Fruit fly (Drosophila melanogaster): ENCODE measurements around the gene CG15209.
A peak's percentile ranks its signal among the peaks of the same experiment; 100 is the strongest.

The CG15209 gene

DNA sequence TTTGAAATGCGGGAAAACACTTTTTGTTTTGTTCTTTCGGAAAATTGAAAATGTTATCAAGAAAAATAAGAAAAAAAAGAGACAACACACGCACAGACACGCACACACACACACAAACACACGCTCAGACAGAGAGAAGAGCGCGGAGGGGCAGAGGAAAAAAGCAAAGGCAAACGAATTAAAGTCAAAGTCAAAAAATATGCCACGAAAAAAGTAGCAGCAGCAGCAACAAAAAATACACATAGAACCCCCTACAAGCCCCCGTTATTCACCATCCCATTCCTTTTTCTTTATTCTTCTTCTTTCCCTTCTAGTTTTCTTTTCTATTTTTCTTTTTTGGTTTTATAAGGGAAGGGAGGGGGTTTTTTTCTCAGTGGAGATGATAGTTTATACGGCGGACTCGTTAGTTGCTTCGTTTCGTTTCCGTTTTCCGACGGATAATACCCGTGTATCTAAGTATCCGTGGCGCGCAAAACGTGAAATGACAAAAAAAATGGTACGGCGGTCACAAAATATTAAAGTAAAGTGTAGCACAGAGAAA, 27.1 kb upstream of the CG15209 start:
- no peak for TF ChIP-seq Sox102F (GFP tag; optimal IDR thresholded peaks at IDR 0.05)
- TF ChIP-seq CG1621 (tag; optimal IDR thresholded peaks at IDR 0.05): no peak
- TF ChIP-seq CG34406 (GFP tag; optimal IDR thresholded peaks at IDR 0.05): no peak
- TF ChIP-seq salr (GFP tag; optimal IDR thresholded peaks at IDR 0.05): no peak

dm6 chrX:10815511-10816080, 26.4 kb upstream of the CG15209 start:
- TF ChIP-seq fkh (GFP tag; optimal IDR thresholded peaks at IDR 0.05): peak; percentile 30
- no peak for TF ChIP-seq achi (GFP tag; optimal IDR thresholded peaks at IDR 0.05)
- TF ChIP-seq CG6854 (GFP tag; optimal IDR thresholded peaks at IDR 0.05): peak; percentile 15
- peak; percentile 55 for TF ChIP-seq Eip78C (GFP tag)
- 0 out of 3 replicates have a peak, but pooled peaks have one; percentile 19 for TF ChIP-seq eg (GFP tag; IDR thresholded peaks at IDR 0.05)

dm6 chrX:10816856-10817255, 25.1 kb upstream of the CG15209 start:
- TF ChIP-seq CG1621 (tag; optimal IDR thresholded peaks at IDR 0.05): no peak
- TF ChIP-seq salr (GFP tag; optimal IDR thresholded peaks at IDR 0.05): no peak
- TF ChIP-seq Sox102F (GFP tag; optimal IDR thresholded peaks at IDR 0.05): no peak
- no peak for TF ChIP-seq acj6 (GFP tag; optimal IDR thresholded peaks at IDR 0.05)

DNA sequence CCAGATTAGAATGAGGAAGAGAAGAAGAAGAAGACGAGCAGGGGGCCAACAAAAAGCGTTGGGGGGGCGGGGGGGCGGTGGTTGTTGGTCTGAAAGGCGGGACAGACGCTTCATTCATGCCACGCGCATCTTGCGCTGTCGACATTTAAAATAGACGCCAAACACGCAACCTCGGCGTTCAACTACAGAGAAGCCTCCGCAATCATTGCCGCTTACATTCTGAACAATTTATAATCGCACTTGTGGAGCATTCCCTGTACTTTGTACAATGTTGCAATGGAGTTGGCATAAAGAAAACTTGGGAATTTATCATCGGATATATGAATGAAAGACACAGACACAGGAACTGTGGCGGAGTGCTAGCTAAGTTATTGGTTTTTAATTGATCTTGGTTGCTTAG, 21.3 kb upstream of the CG15209 start:
- TF ChIP-seq ss (GFP tag; optimal IDR thresholded peaks at IDR 0.05) (peak in 1 of 2 experiments; percentile 73), CG6276 (GFP tag; optimal IDR thresholded peaks at IDR 0.05) (no peak), CG6163 (GFP tag; IDR thresholded peaks at IDR 0.05) (no peak), Smox (GFP tag; optimal IDR thresholded peaks at IDR 0.05) (no peak), dsx (GFP tag; optimal IDR thresholded peaks at IDR 0.05; ENCODE audit: poor library complexity, severe bottlenecking) (peak; percentile 88), CG9139 (GFP tag; optimal IDR thresholded peaks at IDR 0.05) (no peak), esn (GFP tag; optimal IDR thresholded peaks at IDR 0.05) (no peak)

- TF ChIP-seq ss (GFP tag; optimal IDR thresholded peaks at IDR 0.05) (no peak), eg (GFP tag; IDR thresholded peaks at IDR 0.05) (no peak), fkh (GFP tag; optimal IDR thresholded peaks at IDR 0.05) (peak; percentile 28)
These were observed 19.9 kb upstream of the CG15209 start for dm6 chrX:10822096-10822495.

dm6 chrX:10822678-10823440, 19.1 kb upstream of the CG15209 start:
- TF ChIP-seq svp (GFP tag): peak; percentile 21
- TF ChIP-seq CG15336 (GFP tag; IDR thresholded peaks at IDR 0.05): no peak

dm6 chrX:10823441-10823818, 18.6 kb upstream of the CG15209 start:
- TF ChIP-seq CG15336 (GFP tag; IDR thresholded peaks at IDR 0.05) (no peak), CG9139 (GFP tag; optimal IDR thresholded peaks at IDR 0.05) (no peak), ss (GFP tag; optimal IDR thresholded peaks at IDR 0.05) (no peak), Hr4 (GFP tag; optimal IDR thresholded peaks at IDR 0.05) (no peak), CG11294 (GFP tag; IDR thresholded peaks at IDR 0.05) (no peak), CG6808 (GFP tag; optimal IDR thresholded peaks at IDR 0.05) (no peak), Sox15 (GFP tag; optimal IDR thresholded peaks at IDR 0.05) (no peak), CG10669 (GFP tag; optimal IDR thresholded peaks at IDR 0.05) (no peak), dac (GFP tag; optimal IDR thresholded peaks at IDR 0.05) (no peak)
